Worm (Caenorhabditis elegans) whole organism, midembryonic: ENCODE measurements around the gene clec-225.

Experiments
- T22C8.4 ChIP-seq: fragments of 200-800 bp; sonication (Bioruptor generic); IDR thresholded peaks from 2 replicates; pipeline ENCODE4 v1.3.6; 2022; ENCODE audit warnings: missing genetic modification characterization, missing compliant biosample characterization
- flt-1 ChIP-seq: fragments of 200-800 bp; sonication (Bioruptor generic); IDR thresholded peaks from 2 replicates; pipeline ENCODE4 v1.3.6; 2022; ENCODE audit warnings: missing genetic modification characterization, missing compliant biosample characterization
- ref-1 ChIP-seq: fragments of 200-800 bp; sonication (Bioruptor generic); conservative IDR thresholded peaks from 2 replicates; pipeline ENCODE4 v1.3.6; 2022; ENCODE audit warnings: missing genetic modification reagents, missing genetic modification characterization, missing compliant biosample characterization
- ztf-23 ChIP-seq: fragments of 200-800 bp; sonication (Bioruptor generic); IDR thresholded peaks from 2 replicates; pipeline ENCODE4 v1.3.6; 2022; ENCODE audit warnings: missing genetic modification reagents, missing genetic modification characterization, missing compliant biosample characterization

ce11 chrV:13090130-13090770 is 44.4 kb downstream of the clec-225 start, which contains the start of gene C34B4.4:
- no peak for TF ChIP-seq flt-1
- TF ChIP-seq ref-1 (GFP tag; lab: Robert Waterston, UW), result no peak
- TF ChIP-seq ztf-23 (GFP tag; lab: Robert Waterston, UW), result no peak
- no peak for TF ChIP-seq T22C8.4 (GFP tag; lab: Robert Waterston, UW)
